Fruit fly (Drosophila melanogaster) whole organism, wandering third instar larva: ENCODE results near the gene CG10555.

Experiments used
- Abd-B ChIP-seq: fragments of >200 bp; optimal IDR thresholded peaks from 2 replicates; lab custom pipeline; 2017; ENCODE audit warnings: missing biosample characterization, missing genetic modification characterization
- CG9705 ChIP-seq: fragments of 200-800 bp; sonication (Bioruptor generic); optimal IDR thresholded peaks from 2 replicates; lab custom pipeline; 2018; ENCODE audit warnings: missing biosample characterization, mild to moderate bottlenecking, missing genetic modification characterization
- Dfd ChIP-seq: fragments of >200 bp; optimal IDR thresholded peaks from 2 replicates; lab custom pipeline; 2017; ENCODE audit warnings: missing biosample characterization, missing genetic modification characterization
- Mio ChIP-seq: sonication (Bioruptor generic); optimal IDR thresholded peaks from 2 replicates; lab custom pipeline; 2016; ENCODE audit warnings: missing biosample characterization, missing genetic modification characterization
- foxo ChIP-seq, 2 experiments: fragments of 200-800 bp; sonication (Bioruptor generic); optimal IDR thresholded peaks; 2 replicates in 1 of 2; 3 replicates in 1 of 2; lab custom pipeline; 2016 to 2017; ENCODE audit warnings: missing biosample characterization in 2 of 2, missing genetic modification characterization in 2 of 2
- fru ChIP-seq: fragments of 200-800 bp; sonication (Bioruptor generic); optimal IDR thresholded peaks from 3 replicates; lab custom pipeline; 2016; ENCODE audit warnings: missing biosample characterization, mild to moderate bottlenecking, missing genetic modification characterization
- usp ChIP-seq: fragments of >200 bp; optimal IDR thresholded peaks from 2 replicates; lab custom pipeline; 2017; ENCODE audit warnings: missing biosample characterization, missing genetic modification characterization

- no peak for TF ChIP-seq Dfd (GFP tag; lab: Kevin White, UChicago)
- TF ChIP-seq usp (GFP tag; lab: Kevin White, UChicago) = no peak
- no peak for TF ChIP-seq Mio (GFP tag; lab: Kevin White, UChicago)
- no peak for TF ChIP-seq CG9705
- no peak for TF ChIP-seq Abd-B (GFP tag; lab: Kevin White, UChicago)
- TF ChIP-seq foxo (GFP tag; optimal IDR thresholded peaks at IDR 0.05; lab: Kevin White, UChicago) = no peak
- no peak for TF ChIP-seq fru (GFP tag; lab: Kevin White, UChicago)
Measured at dm6 chrX:8433709-8434108, 35.0 kb downstream of the CG10555 start, which contains the start of gene CG32712.
